Worm (Caenorhabditis elegans) whole organism, late embryonic: Measurements from ENCODE around the gene F57B7.2.

ENCODE experiments used
- ceh-18 ChIP-seq: sonication (generic microtip); optimal IDR thresholded peaks from 2 replicates; lab custom pipeline; 2016; ENCODE audit warnings: missing genetic modification characterization, missing compliant biosample characterization
- madf-2 ChIP-seq: sonication (generic microtip); optimal IDR thresholded peaks from 2 replicates; lab custom pipeline; 2017; ENCODE audit warnings: missing genetic modification characterization, missing compliant biosample characterization

DNA sequence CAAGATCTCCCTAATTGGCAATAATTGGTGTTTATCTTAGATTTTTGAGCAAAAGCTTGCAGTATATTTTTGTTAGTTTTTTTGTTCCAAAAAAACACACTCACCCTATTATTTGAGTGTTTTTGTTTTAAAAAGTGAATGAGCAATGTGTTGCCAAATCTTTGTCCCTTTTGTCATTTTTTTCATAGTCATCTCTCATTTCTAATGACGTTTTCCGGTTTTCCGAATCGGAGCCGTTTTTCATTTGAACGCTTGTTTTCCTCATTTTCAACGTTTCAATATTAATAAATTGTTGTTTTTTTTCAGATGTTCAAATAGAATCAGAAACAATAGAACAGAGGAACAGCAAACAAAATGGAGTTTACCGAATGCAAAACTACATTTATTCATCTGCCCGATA is 4.9 kb downstream of the F57B7.2 start, which contains the start of gene dmsr-1:
- TF ChIP-seq ceh-18 (tag; lab: Kevin White, UChicago), result no peak
- no peak for TF ChIP-seq madf-2
